Worm (Caenorhabditis elegans) whole organism, L4 larva: ENCODE data around the gene F22B7.3.
A peak's percentile ranks its signal among the peaks of the same experiment; 100 is the strongest.

Experiments
- D1046.2 ChIP-seq: fragments of 200-800 bp; sonication (Bioruptor generic); IDR thresholded peaks from 2 replicates; pipeline ENCODE4 v1.3.6; 2022; ENCODE audit warnings: missing genetic modification characterization, missing compliant biosample characterization
- F37D6.2 ChIP-seq: sonication (generic microtip); optimal IDR thresholded peaks from 2 replicates; lab custom pipeline; 2016; ENCODE audit warnings: mild to moderate bottlenecking, missing genetic modification characterization, missing compliant biosample characterization
- F44E2.7 ChIP-seq: fragments of 200-800 bp; sonication (Bioruptor generic); IDR thresholded peaks from 2 replicates; pipeline ENCODE4 v2.1.2; 2022; ENCODE audit warnings: missing genetic modification characterization, missing compliant biosample characterization
- T26A8.4 ChIP-seq: fragments of 200-800 bp; sonication (Bioruptor generic); IDR thresholded peaks from 2 replicates; pipeline ENCODE4 v1.3.6; 2022; ENCODE audit warnings: missing genetic modification characterization, missing compliant biosample characterization
- Y75B8A.6 ChIP-seq: fragments of 200-800 bp; sonication (Bioruptor generic); IDR thresholded peaks from 2 replicates; pipeline ENCODE4 v1.3.6; 2022; ENCODE audit warnings: missing genetic modification reagents, missing genetic modification characterization, missing compliant biosample characterization
- ZK546.5 ChIP-seq, 2 experiments: sonication (generic microtip); optimal IDR thresholded peaks; 2 replicates each; lab custom pipeline; 2017; ENCODE audit warnings: missing biosample characterization in 2 of 2, missing genetic modification characterization in 2 of 2
- aha-1 ChIP-seq: fragments of 150-350 bp; peaks from one replicate; lab custom pipeline; 2014; ENCODE audit warnings: missing biosample characterization, missing genetic modification characterization
- ama-1 ChIP-seq: fragments of 150-350 bp; optimal IDR thresholded peaks from 2 replicates; lab custom pipeline; 2014; ENCODE audit warnings: inconsistent platforms, mixed read lengths
- attf-4 ChIP-seq: sonication (generic microtip); optimal IDR thresholded peaks from 3 replicates; lab custom pipeline; 2017; ENCODE audit warnings: missing biosample characterization, missing genetic modification characterization
- ceh-20 ChIP-seq: fragments of 200-800 bp; sonication (Bioruptor generic); IDR thresholded peaks from 2 replicates; pipeline ENCODE4 v1.3.6; 2022; ENCODE audit warnings: missing genetic modification reagents, missing genetic modification characterization, missing compliant biosample characterization
- ctbp-1 ChIP-seq: fragments of 200-800 bp; sonication (Bioruptor generic); IDR thresholded peaks from 2 replicates; pipeline ENCODE4 v1.3.6; 2022; ENCODE audit warnings: missing genetic modification reagents, missing genetic modification characterization, missing compliant biosample characterization
- daf-16 ChIP-seq, 3 experiments: sonication (generic microtip); optimal IDR thresholded peaks; 2 replicates each; lab custom pipeline; 2016 to 2017; ENCODE audit warnings: missing genetic modification characterization in 3 of 3, missing genetic modification reagents in 3 of 3, mild to moderate bottlenecking in 2 of 3, missing compliant biosample characterization in 2 of 3, missing biosample characterization in 1 of 3, moderate library complexity in 1 of 3
- duxl-1 ChIP-seq: sonication (generic microtip); optimal IDR thresholded peaks from 2 replicates; lab custom pipeline; 2016; ENCODE audit warnings: mild to moderate bottlenecking, missing genetic modification characterization, moderate library complexity, missing compliant biosample characterization; ENCODE audit not compliant: poor library complexity
- egl-43 ChIP-seq: fragments of 200-800 bp; sonication (Bioruptor generic); IDR thresholded peaks from 2 replicates; pipeline ENCODE4 v1.3.6; 2022; ENCODE audit warnings: missing genetic modification reagents, missing genetic modification characterization, missing compliant biosample characterization
- gei-8 ChIP-seq: fragments of 200-800 bp; sonication (Bioruptor generic); optimal IDR thresholded peaks from 2 replicates; lab custom pipeline; 2018; ENCODE audit warnings: mild to moderate bottlenecking, missing genetic modification characterization, missing compliant biosample characterization
- hlh-30 ChIP-seq: sonication (generic microtip); optimal IDR thresholded peaks from 2 replicates; lab custom pipeline; 2017; ENCODE audit warnings: antibody characterized with exemption, mild to moderate bottlenecking, missing genetic modification characterization, missing compliant biosample characterization; ENCODE audit not compliant: insufficient read depth
- hmg-1.1 ChIP-seq: fragments of 200-800 bp; sonication (Bioruptor generic); IDR thresholded peaks from 2 replicates; pipeline ENCODE4 v1.3.6; 2022; ENCODE audit warnings: missing genetic modification reagents, missing genetic modification characterization, missing compliant biosample characterization
- lim-7 ChIP-seq: fragments of 200-800 bp; sonication (Bioruptor generic); IDR thresholded peaks from 2 replicates; pipeline ENCODE4 v1.3.6; 2022; ENCODE audit warnings: missing genetic modification characterization, missing compliant biosample characterization
- lin-1 ChIP-seq: fragments of 200-800 bp; sonication (Bioruptor generic); IDR thresholded peaks from 2 replicates; pipeline ENCODE4 v1.3.6; 2022; ENCODE audit warnings: missing genetic modification reagents, missing genetic modification characterization, missing compliant biosample characterization
- lin-13 ChIP-seq: fragments of 150-350 bp; optimal IDR thresholded peaks from 2 replicates; lab custom pipeline; 2014; ENCODE audit warnings: missing biosample characterization, missing genetic modification reagents, missing genetic modification characterization
- lin-38 ChIP-seq: fragments of 200-800 bp; sonication (Bioruptor generic); IDR thresholded peaks from 2 replicates; pipeline ENCODE4 v1.3.6; 2022; ENCODE audit warnings: missing genetic modification reagents, missing genetic modification characterization, missing compliant biosample characterization
- lsy-2 ChIP-seq, 2 experiments: fragments of 150-350 bp in 1 of 2; sonication (generic microtip) in 1 of 2; optimal IDR thresholded peaks; 2 replicates each; lab custom pipeline; 2014 to 2017; ENCODE audit warnings: missing biosample characterization in 2 of 2, missing genetic modification characterization in 2 of 2
- madf-9 ChIP-seq: fragments of 200-800 bp; sonication (Bioruptor generic); conservative IDR thresholded peaks from 2 replicates; pipeline ENCODE4 v1.3.6; 2022; ENCODE audit warnings: missing genetic modification reagents, missing genetic modification characterization, missing compliant biosample characterization
- mdt-29 ChIP-seq: fragments of 200-800 bp; sonication (Bioruptor generic); IDR thresholded peaks from 2 replicates; pipeline ENCODE4 v1.3.6; 2022; ENCODE audit warnings: missing genetic modification reagents, missing genetic modification characterization, missing compliant biosample characterization
- mes-2 ChIP-seq: sonication (generic microtip); optimal IDR thresholded peaks from 2 replicates; lab custom pipeline; 2016; ENCODE audit warnings: missing genotype, mild to moderate bottlenecking, missing genetic modification characterization, missing compliant biosample characterization; ENCODE audit not compliant: poor library complexity, severe bottlenecking
- mxl-2 ChIP-seq: fragments of 200-800 bp; sonication (Bioruptor generic); conservative IDR thresholded peaks from 2 replicates; pipeline ENCODE4 v1.3.6; 2022; ENCODE audit warnings: missing genetic modification reagents, missing genetic modification characterization, missing compliant biosample characterization
- nhr-42 ChIP-seq: fragments of 200-800 bp; sonication (Bioruptor generic); IDR thresholded peaks from 2 replicates; pipeline ENCODE4 v1.3.6; 2022; ENCODE audit warnings: missing genetic modification characterization, missing compliant biosample characterization
- nhr-76 ChIP-seq: fragments of 150-350 bp; optimal IDR thresholded peaks from 2 replicates; lab custom pipeline; 2014; ENCODE audit warnings: missing biosample characterization, missing genetic modification characterization
- php-3 ChIP-seq: fragments of 200-800 bp; sonication (Bioruptor generic); IDR thresholded peaks from 2 replicates; pipeline ENCODE4 v1.3.6; 2022; ENCODE audit warnings: missing genetic modification reagents, missing genetic modification characterization, missing compliant biosample characterization
- pqm-1 ChIP-seq: sonication (generic microtip); optimal IDR thresholded peaks from 2 replicates; lab custom pipeline; 2017; ENCODE audit warnings: missing biosample characterization, missing genetic modification characterization
- saeg-2 ChIP-seq: fragments of 200-800 bp; sonication (Bioruptor generic); IDR thresholded peaks from 2 replicates; pipeline ENCODE4 v1.3.6; 2022; ENCODE audit warnings: missing genetic modification reagents, missing genetic modification characterization, missing compliant biosample characterization
- sdz-12 ChIP-seq: fragments of 200-800 bp; sonication (Bioruptor generic); optimal IDR thresholded peaks from 2 replicates; lab custom pipeline; 2018; ENCODE audit warnings: mild to moderate bottlenecking, missing genetic modification characterization, missing compliant biosample characterization
- skn-1 ChIP-seq: fragments of 150-350 bp; optimal IDR thresholded peaks from 2 replicates; lab custom pipeline; 2014; ENCODE audit warnings: missing biosample characterization, missing genetic modification characterization
- snpc-1.2 ChIP-seq: fragments of 200-800 bp; sonication (Bioruptor generic); IDR thresholded peaks from 2 replicates; pipeline ENCODE4 v1.3.6; 2022; ENCODE audit warnings: missing genetic modification reagents, missing genetic modification characterization, missing compliant biosample characterization
- snpc-4 ChIP-seq: fragments of 150-350 bp; optimal IDR thresholded peaks from 2 replicates; lab custom pipeline; 2014; ENCODE audit warnings: missing biosample characterization, missing genetic modification characterization
- unc-39 ChIP-seq: sonication (generic microtip); optimal IDR thresholded peaks from 2 replicates; lab custom pipeline; 2017; ENCODE audit warnings: missing biosample characterization, missing genetic modification characterization
- zip-11 ChIP-seq: fragments of 200-800 bp; sonication (Bioruptor generic); IDR thresholded peaks from 2 replicates; pipeline ENCODE4 v1.3.6; 2022; ENCODE audit warnings: missing genetic modification characterization, missing compliant biosample characterization

Gene F22B7.3

DNA sequence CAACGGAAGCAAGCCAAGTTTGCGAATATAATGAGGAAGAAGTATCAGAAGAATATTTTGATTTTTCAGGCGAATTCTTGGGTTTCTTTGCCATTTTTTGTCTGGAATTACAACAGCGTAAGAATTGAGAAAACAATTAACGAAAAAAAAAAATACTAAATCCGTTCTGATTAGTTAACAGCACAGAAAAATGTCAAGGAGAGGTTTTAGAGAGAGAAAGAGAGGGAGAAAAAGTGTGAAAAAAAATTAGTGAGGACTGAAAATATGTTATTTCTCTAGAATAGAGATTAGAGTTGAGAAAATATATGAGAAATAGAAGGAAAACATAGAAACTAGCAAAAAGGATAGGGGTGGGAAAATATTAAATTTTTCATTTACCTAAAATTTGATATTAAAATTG, 18.7 kb downstream of the F22B7.3 start, which contains the start of gene dpy-19:
TSS of gene dpy-19 (minus strand) at position 101 of the 400 bp plus-strand sequence.
- TF ChIP-seq saeg-2 (GFP tag; lab: Robert Waterston, UW) (no peak), aha-1 (tag; lab: Kevin White, UChicago) (no peak), lin-13 (GFP tag; lab: Kevin White, UChicago) (no peak), pqm-1 (tag; lab: Kevin White, UChicago) (no peak), ZK546.5 (tag; optimal IDR thresholded peaks at IDR 0.05; lab: Kevin White, UChicago) (no peak), snpc-4 (no peak), F37D6.2 (no peak), nhr-42 (no peak), sdz-12 (GFP tag; lab: Kevin White, UChicago) (no peak), D1046.2 (GFP tag; lab: Robert Waterston, UW) (no peak), lin-38 (no peak), lim-7 (GFP tag; lab: Robert Waterston, UW) (no peak), mdt-29 (GFP tag; lab: Robert Waterston, UW) (no peak), mes-2 (tag; lab: Kevin White, UChicago) (no peak), lin-1 (GFP tag; lab: Robert Waterston, UW) (no peak), nhr-76 (tag; lab: Kevin White, UChicago) (no peak), daf-16 (GFP tag; optimal IDR thresholded peaks at IDR 0.05; lab: Kevin White, UChicago) (no peak), daf-16 (tag; optimal IDR thresholded peaks at IDR 0.05; lab: Kevin White, UChicago) (no peak), F44E2.7 (no peak), mxl-2 (GFP tag; lab: Robert Waterston, UW) (no peak)
- TF ChIP-seq, all 104 proteins: peak for 0

DNA sequence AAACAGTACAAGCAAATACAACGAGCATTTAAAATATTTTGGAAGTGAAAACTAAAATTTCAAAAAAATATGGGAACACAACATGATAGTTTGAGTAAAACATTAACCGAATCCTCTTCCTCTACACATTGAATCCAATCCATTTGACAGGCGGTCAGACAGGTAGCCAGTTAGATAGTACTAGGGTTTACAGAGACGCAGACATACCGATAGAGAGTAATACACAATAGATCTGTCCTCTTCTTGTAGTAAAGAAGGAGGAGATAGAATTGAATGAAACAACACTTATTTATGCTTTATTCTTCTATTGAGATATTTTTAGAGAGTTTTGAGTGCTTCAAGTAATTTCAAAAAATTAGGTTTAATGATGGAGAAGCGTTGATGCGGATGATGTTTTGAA, 20.0 kb downstream of the F22B7.3 start:
- TF ChIP-seq snpc-1.2 (GFP tag; lab: Robert Waterston, UW) (no peak), attf-4 (no peak), madf-9 (no peak), hmg-1.1 (GFP tag; lab: Robert Waterston, UW) (no peak), unc-39 (tag; lab: Kevin White, UChicago) (no peak), ctbp-1 (GFP tag; lab: Robert Waterston, UW) (no peak), duxl-1 (tag; lab: Kevin White, UChicago) (no peak), egl-43 (no peak), Y75B8A.6 (GFP tag; lab: Robert Waterston, UW) (no peak), skn-1 (tag; lab: Kevin White, UChicago) (no peak), F37D6.2 (no peak), ceh-20 (no peak), zip-11 (GFP tag; lab: Robert Waterston, UW) (no peak), php-3 (GFP tag; lab: Robert Waterston, UW) (no peak)

DNA sequence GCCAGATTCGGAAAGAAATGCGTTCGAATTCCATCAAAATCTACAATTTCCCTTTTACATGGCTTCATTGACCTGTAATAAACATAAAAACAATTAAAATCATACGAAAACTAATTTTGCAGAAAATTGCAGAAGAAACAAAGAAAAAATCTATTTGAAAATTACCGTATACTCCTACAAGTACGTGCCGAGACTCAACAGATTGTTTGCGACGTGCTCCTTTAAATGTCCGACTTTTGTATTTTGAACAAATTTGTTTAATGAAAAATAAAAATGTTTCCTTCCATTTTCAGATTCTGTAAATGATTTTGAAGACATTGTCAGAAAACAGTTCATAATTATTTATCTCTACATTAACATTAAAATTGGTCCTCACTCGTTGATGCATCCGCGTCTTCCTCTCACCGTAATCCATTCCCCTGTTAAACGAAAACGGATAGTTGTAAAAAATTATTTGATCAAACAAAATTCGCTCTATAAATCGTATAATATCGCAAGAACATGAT, 26.3 kb downstream of the F22B7.3 start, which contains the start of gene pgl-2:
TSS of gene pgl-2 (minus strand) at position 456 of the 506 bp plus-strand sequence.
- 0 out of 2 replicates have a peak, but pooled peaks have one; percentile 33 for TF ChIP-seq T26A8.4
- TF ChIP-seq lsy-2 (tag; optimal IDR thresholded peaks at IDR 0.05; lab: Kevin White, UChicago) = peak in 1 of 2 experiments; percentile 55
- no peak for TF ChIP-seq ama-1 (lab: Kevin White, UChicago)
- no peak for TF ChIP-seq skn-1 (tag; lab: Kevin White, UChicago)
- TF ChIP-seq ceh-20 = no peak
- no peak for TF ChIP-seq hlh-30 (tag; lab: Kevin White, UChicago)
- no peak for TF ChIP-seq gei-8
- TF ChIP-seq lin-13 (GFP tag; lab: Kevin White, UChicago) = no peak
